Worm (Caenorhabditis elegans) whole organism, early embryonic: ENCODE measurements around the gene nspb-2.

Source experiments
- ama-1 ChIP-seq: fragments of 150-350 bp; optimal IDR thresholded peaks from 2 replicates; lab custom pipeline; 2014
- ceh-36 ChIP-seq: sonication (generic microtip); optimal IDR thresholded peaks from 2 replicates; lab custom pipeline; 2016; ENCODE audit warnings: missing genetic modification characterization, inconsistent platforms, missing compliant biosample characterization
- tbx-11 ChIP-seq: fragments of 200-800 bp; sonication (Bioruptor generic); IDR thresholded peaks from 2 replicates; pipeline ENCODE4 v1.3.6; 2022; ENCODE audit warnings: missing genetic modification characterization, missing compliant biosample characterization

DNA sequence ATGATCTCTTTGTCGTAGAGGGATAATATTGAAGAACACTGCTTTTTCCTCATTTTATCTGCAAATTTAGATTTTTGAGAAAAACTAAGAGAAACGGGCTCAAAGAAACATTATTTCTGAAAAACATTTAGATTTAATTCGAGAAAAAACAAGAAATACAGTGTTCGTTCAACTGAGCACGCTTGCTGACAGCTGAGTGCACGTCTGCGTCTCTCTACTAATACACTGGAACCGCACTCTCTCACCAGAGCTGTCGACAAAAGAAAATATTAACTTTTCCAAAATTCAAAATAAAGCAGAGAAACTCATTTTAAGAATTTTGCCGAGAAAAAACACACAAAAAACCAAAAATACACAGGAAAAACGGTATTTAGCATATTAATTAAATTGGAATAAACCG, 21.8 kb downstream of the nspb-2 start, which contains the start of gene drh-1:
- TF ChIP-seq tbx-11 (GFP tag; lab: Robert Waterston, UW) (no peak), ama-1 (no peak), ceh-36 (no peak)
